Fruit fly (Drosophila melanogaster) whole organism, prepupa: ENCODE results near the gene Helz.

ENCODE experiments used
- CG16779 ChIP-seq: fragments of 200-800 bp; sonication (Bioruptor generic); optimal IDR thresholded peaks from 3 replicates; lab custom pipeline; 2017; ENCODE audit warnings: missing biosample characterization, mild to moderate bottlenecking, missing genetic modification characterization
- CG6854 ChIP-seq: fragments of 200-800 bp; sonication (Bioruptor generic); optimal IDR thresholded peaks from 2 replicates; lab custom pipeline; 2017; ENCODE audit warnings: missing biosample characterization, mild to moderate bottlenecking, missing genetic modification characterization
- Lpt ChIP-seq: fragments of 200-800 bp; sonication (Bioruptor generic); optimal IDR thresholded peaks from 3 replicates; lab custom pipeline; 2016; ENCODE audit warnings: missing biosample characterization, missing genetic modification characterization
- Smox ChIP-seq: fragments of 200-800 bp; sonication (Bioruptor generic); optimal IDR thresholded peaks from 3 replicates; lab custom pipeline; 2016; ENCODE audit warnings: missing biosample characterization, missing genetic modification characterization
- achi ChIP-seq: fragments of 200-800 bp; sonication (Bioruptor generic); optimal IDR thresholded peaks from 3 replicates; lab custom pipeline; 2016; ENCODE audit warnings: missing biosample characterization, missing genetic modification characterization
- acj6 ChIP-seq: fragments of 200-800 bp; sonication (Bioruptor generic); optimal IDR thresholded peaks from 3 replicates; lab custom pipeline; 2016; ENCODE audit warnings: missing biosample characterization, missing genetic modification characterization
- cyc ChIP-seq: fragments of 200-800 bp; sonication (Bioruptor generic); optimal IDR thresholded peaks from 3 replicates; lab custom pipeline; 2016; ENCODE audit warnings: missing biosample characterization, missing genetic modification characterization
- ss ChIP-seq, 2 experiments: fragments of 200-800 bp; sonication (Bioruptor generic); optimal IDR thresholded peaks; 2 replicates in 1 of 2; 3 replicates in 1 of 2; lab custom pipeline; 2017 to 2018; ENCODE audit warnings: mild to moderate bottlenecking in 2 of 2, missing biosample characterization in 2 of 2, missing genetic modification characterization in 2 of 2, moderate library complexity in 1 of 2

dm6 chr3L:14743106-14743692 is 46.5 kb upstream of the Helz start:
- TF ChIP-seq acj6 (no peak), ss (GFP tag; optimal IDR thresholded peaks at IDR 0.05; lab: Kevin White, UChicago) (no peak), achi (no peak), Smox (no peak), CG16779 (tag; lab: Kevin White, UChicago) (no peak), cyc (GFP tag; lab: Kevin White, UChicago) (no peak), Lpt (GFP tag; lab: Kevin White, UChicago) (no peak), CG6854 (GFP tag; lab: Kevin White, UChicago) (no peak)
